Fruit fly (Drosophila melanogaster): ENCODE results near the gene loaf.

DNA sequence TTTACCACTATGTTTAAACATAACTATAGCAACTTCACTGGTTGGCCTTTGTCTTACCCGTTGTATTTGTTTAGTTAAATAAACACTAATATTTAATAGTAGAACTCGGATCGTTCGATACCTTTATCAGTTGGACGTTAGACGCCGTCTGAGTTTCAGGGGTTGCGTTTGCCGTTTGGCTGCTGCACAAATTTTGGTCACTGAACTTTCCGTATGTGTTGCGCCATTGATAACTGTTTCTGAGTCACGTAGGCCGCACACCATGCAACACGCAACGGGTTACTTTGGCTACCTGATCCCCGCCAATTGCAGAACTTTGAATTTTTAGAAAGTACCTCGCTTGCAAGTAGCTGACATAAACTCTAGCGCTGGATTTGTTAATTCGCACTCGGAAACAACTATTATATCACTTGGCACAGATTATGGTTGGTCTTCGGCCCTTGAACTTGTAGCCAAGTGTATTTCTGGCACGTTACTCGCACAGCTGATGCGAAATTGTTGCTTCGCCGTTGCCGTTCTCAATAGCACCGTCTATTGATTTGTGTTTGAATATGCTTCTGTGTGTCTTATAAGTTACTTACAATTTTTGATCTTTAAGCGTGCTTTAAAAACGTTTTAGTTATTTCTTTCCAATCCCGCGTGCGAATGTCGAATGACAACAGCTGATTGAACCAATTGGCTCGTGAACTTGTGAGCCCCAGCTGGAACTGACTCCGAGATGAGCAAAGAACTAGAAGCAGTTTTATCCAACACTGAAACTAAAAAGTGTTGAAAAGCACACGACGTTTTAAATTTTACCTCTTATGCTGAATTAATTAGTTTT is 69.5 kb downstream of the loaf start, which contains the start of gene Dph1:
- no peak for TF ChIP-seq usp (GFP tag; optimal IDR thresholded peaks at IDR 0.05)
- no peak for TF ChIP-seq psq (optimal IDR thresholded peaks at IDR 0.05)
- no peak for TF ChIP-seq pan (optimal IDR thresholded peaks at IDR 0.05)
- no peak for TF ChIP-seq Dll (optimal IDR thresholded peaks at IDR 0.05)
- TF ChIP-seq EcR (GFP tag; optimal IDR thresholded peaks at IDR 0.05) = peak in 1 of 2 experiments; percentile 56

Measured in whole organism.